Fruit fly (Drosophila melanogaster): Measurements from ENCODE around the gene CG33995.

Gene CG33995

dm6 chr2L:5052367-5052914, 9.4 kb downstream of the CG33995 start, which contains the start of gene senju (continued):
- TF ChIP-seq CG10267 (tag; optimal IDR thresholded peaks at IDR 0.05) = peak; percentile 99
- TF ChIP-seq CG11504 (tag; optimal IDR thresholded peaks at IDR 0.05) = peak; percentile 76
- TF ChIP-seq Fer3 (tag; optimal IDR thresholded peaks at IDR 0.05) = peak; percentile 74
- peak; percentile 30 for TF ChIP-seq bigmax (GFP tag; optimal IDR thresholded peaks at IDR 0.05)
- peak; percentile 54 for TF ChIP-seq corto (GFP tag; optimal IDR thresholded peaks at IDR 0.05)
- TF ChIP-seq CG3065 (GFP tag; optimal IDR thresholded peaks at IDR 0.05) = peak; percentile 72
- peak; percentile 69; the same call in 2 of the 3 replicates for TF ChIP-seq CG3726 (GFP tag; IDR thresholded peaks at IDR 0.05)
- TF ChIP-seq Ets65A (GFP tag) = peak; percentile 96
- peak; percentile 66 for TF ChIP-seq Ssrp (tag; optimal IDR thresholded peaks at IDR 0.05)
- TF ChIP-seq ash1 (GFP tag; optimal IDR thresholded peaks at IDR 0.05) = peak; percentile 74
- TF ChIP-seq maf-S (GFP tag; optimal IDR thresholded peaks at IDR 0.05) = peak; percentile 65
- TF ChIP-seq tgo (GFP tag; IDR thresholded peaks at IDR 0.05) = peak; percentile 82
- TF ChIP-seq kay (GFP tag; optimal IDR thresholded peaks at IDR 0.05) = peak; percentile 70
- peak; percentile 81 for TF ChIP-seq kni (GFP tag; optimal IDR thresholded peaks at IDR 0.05)
- TF ChIP-seq CG42726 (GFP tag; IDR thresholded peaks at IDR 0.05; ENCODE audit: partially characterized antibody) = peak; percentile 36; the same call in 1 of the 2 replicates
- TF ChIP-seq HLH4C (GFP tag; IDR thresholded peaks at IDR 0.05; ENCODE audit: partially characterized antibody) = 0 out of 3 replicates have a peak, but pooled peaks have one; percentile 27
- peak; percentile 73 for TF ChIP-seq Nf-YC (tag; optimal IDR thresholded peaks at IDR 0.05)
- peak; percentile 74 for TF ChIP-seq Atf3 (GFP tag; optimal IDR thresholded peaks at IDR 0.05)
- TF ChIP-seq MTF-1 (GFP tag; optimal IDR thresholded peaks at IDR 0.05; ENCODE audit: borderline replicate concordance) = peak; percentile 59
- no peak for TF ChIP-seq CG17612 (GFP tag; IDR thresholded peaks at IDR 0.05)
- peak; percentile 89 for TF ChIP-seq chinmo (GFP tag; IDR thresholded peaks at IDR 0.05; ENCODE audit: partially characterized antibody)
- peak; percentile 76 for TF ChIP-seq ase (GFP tag; IDR thresholded peaks at IDR 0.05)
- TF ChIP-seq vnd (GFP tag; IDR thresholded peaks at IDR 0.05; ENCODE audit: partially characterized antibody) = peak; percentile 23; the same call in 1 of the 3 replicates
- TF ChIP-seq Atf6 (GFP tag; IDR thresholded peaks at IDR 0.05) = peak; percentile 80
- TF ChIP-seq CG11398 (GFP tag; optimal IDR thresholded peaks at IDR 0.05) = peak; percentile 85
- TF ChIP-seq pnt (GFP tag; optimal IDR thresholded peaks at IDR 0.05) = peak; percentile 74
- no peak for TF ChIP-seq Dip2 (GFP tag; IDR thresholded peaks at IDR 0.05)
- TF ChIP-seq jigr1 (GFP tag; IDR thresholded peaks at IDR 0.05) = peak; percentile 47; the same call in 1 of the 3 replicates
- peak; percentile 64 for TF ChIP-seq CG4820 (GFP tag; optimal IDR thresholded peaks at IDR 0.05)
- peak; percentile 84 for TF ChIP-seq onecut (GFP tag; IDR thresholded peaks at IDR 0.05)
- peak; percentile 84 for TF ChIP-seq CG12942 (GFP tag; optimal IDR thresholded peaks at IDR 0.05)
- peak; percentile 72 for TF ChIP-seq CG30431 (GFP tag; optimal IDR thresholded peaks at IDR 0.05)
- TF ChIP-seq CG13624 (GFP tag; optimal IDR thresholded peaks at IDR 0.05) = peak; percentile 89
- TF ChIP-seq nerfin-1 (tag; optimal IDR thresholded peaks at IDR 0.05) = peak; percentile 71
- TF ChIP-seq CG1647 (GFP tag; optimal IDR thresholded peaks at IDR 0.05) = peak; percentile 45
- peak; percentile 50 for TF ChIP-seq CG8765 (GFP tag; IDR thresholded peaks at IDR 0.05)
- peak; percentile 87 for TF ChIP-seq CG18619 (GFP tag; optimal IDR thresholded peaks at IDR 0.05)
- peak; percentile 84 for TF ChIP-seq BtbVII (GFP tag; optimal IDR thresholded peaks at IDR 0.05)
- TF ChIP-seq exex (tag; optimal IDR thresholded peaks at IDR 0.05) = peak; percentile 39
- peak; percentile 39 for TF ChIP-seq oc (tag; optimal IDR thresholded peaks at IDR 0.05)
- TF ChIP-seq ham (GFP tag; IDR thresholded peaks at IDR 0.05) = peak; percentile 40; the same call in 1 of the 2 replicates
- peak; percentile 62 for TF ChIP-seq Hr39 (optimal IDR thresholded peaks at IDR 0.05)
- peak; percentile 82 for TF ChIP-seq eyg (GFP tag; optimal IDR thresholded peaks at IDR 0.05)
- TF ChIP-seq CG3838 (GFP tag; optimal IDR thresholded peaks at IDR 0.05) = peak; percentile 33
- peak; percentile 32; the same call in 1 of the 2 replicates for TF ChIP-seq unc-4 (GFP tag; IDR thresholded peaks at IDR 0.05; ENCODE audit: partially characterized antibody)
- peak; percentile 78 for TF ChIP-seq HLH3B (GFP tag; IDR thresholded peaks at IDR 0.05)
- peak; percentile 75 for TF ChIP-seq CG31365 (tag; optimal IDR thresholded peaks at IDR 0.05)
- peak; percentile 39 for TF ChIP-seq CG15011 (GFP tag; optimal IDR thresholded peaks at IDR 0.05)
- no peak for TF ChIP-seq lov (optimal IDR thresholded peaks at IDR 0.05)
- TF ChIP-seq lov (GFP tag; IDR thresholded peaks at IDR 0.05) = peak; percentile 55; the same call in 2 of the 3 replicates

All from whole organism, embryonic.